Worm (Caenorhabditis elegans): ENCODE measurements around the gene ZK813.1.

The ZK813.1 gene

ce11 chrX:3411565-3412022 lies 34.5 kb upstream of the ZK813.1 start, which contains the start of gene unc-78:
Gene unc-78, minus strand, starts transcription at chrX:3411615.
- TF ChIP-seq ceh-43 (GFP tag; optimal IDR thresholded peaks at IDR 0.05): no peak
- TF ChIP-seq mls-2 (tag; optimal IDR thresholded peaks at IDR 0.05): no peak
- no peak for TF ChIP-seq ztf-11 (tag; optimal IDR thresholded peaks at IDR 0.05)
- no peak for TF ChIP-seq cnd-1 (tag; optimal IDR thresholded peaks at IDR 0.05)
- no peak for TF ChIP-seq lsy-2 (tag; optimal IDR thresholded peaks at IDR 0.05)
- no peak for TF ChIP-seq blmp-1 (tag; optimal IDR thresholded peaks at IDR 0.05)
- no peak for TF ChIP-seq mab-5 (tag; optimal IDR thresholded peaks at IDR 0.05)
- peak; percentile 9 for TF ChIP-seq hlh-1 (tag; optimal IDR thresholded peaks at IDR 0.05)

- TF ChIP-seq sptf-1 (tag; optimal IDR thresholded peaks at IDR 0.05) (no peak), elt-1 (tag; optimal IDR thresholded peaks at IDR 0.05; ENCODE audit: borderline replicate concordance, insufficient read depth) (peak; percentile 4), ham-2 (GFP tag; optimal IDR thresholded peaks at IDR 0.05) (peak; percentile 45)
These were observed 31.4 kb upstream of the ZK813.1 start, which contains the start of gene dhs-27 for ce11 chrX:3414660-3415144. Gene dhs-27, minus strand, starts transcription at chrX:3414710.

- TF ChIP-seq ces-1 (GFP tag; optimal IDR thresholded peaks at IDR 0.05) (no peak), mab-5 (tag; optimal IDR thresholded peaks at IDR 0.05) (no peak), hlh-1 (tag; optimal IDR thresholded peaks at IDR 0.05) (no peak), lsy-2 (tag; optimal IDR thresholded peaks at IDR 0.05) (no peak)
These were observed 30.0 kb upstream of the ZK813.1 start for ce11 chrX:3416063-3416462.

ce11 chrX:3419084-3419483 lies 27.0 kb upstream of the ZK813.1 start, which contains the start of gene C04F6.7:
Gene C04F6.7, minus strand, starts transcription at chrX:3419184.
- TF ChIP-seq lin-32 (GFP tag; optimal IDR thresholded peaks at IDR 0.05): no peak
- no peak for TF ChIP-seq hlh-1 (tag; optimal IDR thresholded peaks at IDR 0.05)
- TF ChIP-seq bed-3 (GFP tag; optimal IDR thresholded peaks at IDR 0.05): no peak
- TF ChIP-seq ham-2 (GFP tag; optimal IDR thresholded peaks at IDR 0.05): no peak
- TF ChIP-seq ceh-39 (tag; optimal IDR thresholded peaks at IDR 0.05): no peak
- TF ChIP-seq ceh-83 (GFP tag; optimal IDR thresholded peaks at IDR 0.05): no peak
- no peak for TF ChIP-seq blmp-1 (tag; optimal IDR thresholded peaks at IDR 0.05)
- no peak for TF ChIP-seq nhr-76 (tag; optimal IDR thresholded peaks at IDR 0.05)
- TF ChIP-seq lin-13 (tag; optimal IDR thresholded peaks at IDR 0.05): no peak

DNA sequence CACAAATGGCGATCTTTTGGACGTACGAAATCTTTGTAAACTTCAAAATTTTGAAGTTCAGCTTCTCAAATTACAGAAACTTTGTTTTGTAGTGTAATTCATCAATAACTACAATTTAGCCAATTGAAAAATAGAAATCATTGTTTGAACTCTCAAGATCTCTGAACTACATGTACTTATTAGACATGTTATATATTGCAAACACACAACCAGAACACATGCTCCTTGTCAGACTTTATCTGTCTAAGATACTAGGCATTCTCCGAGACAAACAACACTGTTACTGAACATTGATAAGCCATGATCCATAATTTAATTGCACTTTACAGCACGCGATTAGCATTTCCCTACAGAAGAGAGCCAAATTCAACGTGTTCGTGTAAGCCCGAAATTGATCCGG lies 21.6 kb upstream of the ZK813.1 start, which contains the start of gene ZK813.6:
Gene ZK813.6 (plus strand): TSS at position 301 of the 400 bp plus-strand sequence.
- TF ChIP-seq nhr-237 (tag; optimal IDR thresholded peaks at IDR 0.05) (no peak), snpc-4 (tag; optimal IDR thresholded peaks at IDR 0.05) (no peak), pha-4 (tag; optimal IDR thresholded peaks at IDR 0.05) (no peak), unc-39 (tag; optimal IDR thresholded peaks at IDR 0.05) (no peak), nhr-12 (tag; optimal IDR thresholded peaks at IDR 0.05) (no peak), elt-1 (tag; optimal IDR thresholded peaks at IDR 0.05; ENCODE audit: borderline replicate concordance, insufficient read depth) (no peak), sptf-1 (tag; optimal IDR thresholded peaks at IDR 0.05) (no peak), sem-2 (GFP tag; optimal IDR thresholded peaks at IDR 0.05) (no peak), drap-1 (GFP tag; optimal IDR thresholded peaks at IDR 0.05) (no peak), blmp-1 (tag; optimal IDR thresholded peaks at IDR 0.05) (no peak), nhr-28 (tag; optimal IDR thresholded peaks at IDR 0.05) (no peak)

DNA sequence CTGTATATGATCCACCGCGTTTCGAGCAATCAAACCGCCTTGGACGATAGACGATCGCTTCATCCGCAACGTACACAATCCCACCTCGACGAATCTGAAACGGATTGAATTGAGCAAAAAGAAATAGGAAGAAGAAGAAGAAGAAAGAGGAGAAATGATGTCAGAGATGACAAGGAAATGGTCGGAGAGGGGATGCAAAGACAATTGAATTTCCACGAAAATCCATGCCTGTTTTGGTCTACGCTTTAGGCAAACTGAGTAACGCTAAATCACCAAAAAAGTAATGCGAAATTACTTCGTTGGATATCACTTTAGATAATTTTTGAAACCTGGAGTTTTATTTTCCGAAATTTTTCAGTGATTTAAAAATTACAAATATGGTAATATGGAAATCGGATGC lies 17.0 kb upstream of the ZK813.1 start:
- TF ChIP-seq elt-3 (tag; optimal IDR thresholded peaks at IDR 0.05) (no peak), ces-1 (GFP tag; optimal IDR thresholded peaks at IDR 0.05) (peak; percentile 53)

DNA sequence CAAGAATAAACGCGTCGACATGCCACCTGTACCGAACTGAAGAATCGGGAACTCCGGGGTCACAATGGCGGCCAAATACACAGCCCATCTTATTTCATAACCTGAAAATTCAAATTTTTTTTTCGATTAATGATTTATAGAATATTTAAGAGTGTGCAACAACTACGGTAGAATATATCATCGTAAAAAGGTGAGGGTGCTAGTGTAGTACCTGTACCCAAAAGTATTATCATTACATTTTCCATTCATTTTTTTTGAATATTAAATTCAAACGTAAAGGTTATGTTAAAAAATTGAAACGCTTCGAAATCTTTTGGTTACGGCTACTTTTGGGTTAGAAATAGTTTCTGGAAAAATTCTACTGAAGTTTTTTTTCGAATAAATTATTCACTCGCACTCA lies 16.1 kb upstream of the ZK813.1 start, which contains the start of gene ZK813.4:
Gene ZK813.4 (minus strand): TSS at position 101 of the 400 bp plus-strand sequence.
- TF ChIP-seq nhr-2 (tag; optimal IDR thresholded peaks at IDR 0.05): no peak
- no peak for TF ChIP-seq ceh-43 (GFP tag; optimal IDR thresholded peaks at IDR 0.05)
- no peak for TF ChIP-seq unc-62 (GFP tag; optimal IDR thresholded peaks at IDR 0.05)
- no peak for TF ChIP-seq pha-4 (tag; optimal IDR thresholded peaks at IDR 0.05)
- no peak for TF ChIP-seq nhr-76 (tag; optimal IDR thresholded peaks at IDR 0.05)
- no peak for TF ChIP-seq hlh-1 (tag; optimal IDR thresholded peaks at IDR 0.05)
- TF ChIP-seq lin-32 (GFP tag; optimal IDR thresholded peaks at IDR 0.05): no peak
- no peak for TF ChIP-seq lsy-2 (tag; optimal IDR thresholded peaks at IDR 0.05)
- no peak for TF ChIP-seq ztf-11 (tag; optimal IDR thresholded peaks at IDR 0.05)
- no peak for TF ChIP-seq zip-8 (tag; optimal IDR thresholded peaks at IDR 0.05)
- TF ChIP-seq tbx-8 (GFP tag; optimal IDR thresholded peaks at IDR 0.05): no peak
- no peak for TF ChIP-seq nhr-28 (tag; optimal IDR thresholded peaks at IDR 0.05)
- no peak for TF ChIP-seq bed-3 (GFP tag; optimal IDR thresholded peaks at IDR 0.05)
- TF ChIP-seq elt-3 (tag; optimal IDR thresholded peaks at IDR 0.05): no peak
